Fruit fly (Drosophila melanogaster): ENCODE results near the gene PNUTS.

The PNUTS gene

DNA sequence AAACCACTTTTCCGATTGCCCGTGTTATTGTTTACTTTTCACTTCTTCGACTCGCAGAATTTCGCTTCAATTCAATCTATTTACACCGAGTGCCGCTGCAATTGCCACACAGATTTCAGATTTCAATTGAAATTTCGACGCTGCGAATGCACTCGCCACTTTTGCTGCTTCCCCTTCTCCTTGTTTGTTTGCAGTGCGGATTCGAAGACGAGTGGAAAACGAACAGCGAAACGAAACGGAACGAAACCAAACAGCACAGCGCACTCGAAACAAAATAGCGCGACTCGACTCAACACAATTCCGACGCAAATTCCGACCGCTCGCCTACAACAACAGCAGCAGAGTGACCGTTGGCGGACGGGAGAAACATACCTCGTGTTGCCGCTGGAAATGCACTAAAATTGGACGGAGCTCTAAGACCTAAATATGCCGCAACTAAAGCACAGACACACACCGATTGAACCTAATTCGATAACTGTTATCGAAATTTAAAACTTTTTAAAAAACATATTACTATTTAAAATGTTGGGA lies 19.5 kb upstream of the PNUTS start, which contains the start of gene drongo (continued):
- peak; percentile 45 for TF ChIP-seq Xbp1 (GFP tag; optimal IDR thresholded peaks at IDR 0.05)
- peak; percentile 59; the same call in 1 of the 3 replicates for TF ChIP-seq ken (GFP tag; IDR thresholded peaks at IDR 0.05)
- peak; percentile 4 for TF ChIP-seq CG4617 (GFP tag; optimal IDR thresholded peaks at IDR 0.05; ENCODE audit: borderline replicate concordance)
- TF ChIP-seq lov (optimal IDR thresholded peaks at IDR 0.05) = no peak
- 0 out of 3 replicates have a peak, but pooled peaks have one; percentile 11 for TF ChIP-seq lov (GFP tag; IDR thresholded peaks at IDR 0.05)
- TF ChIP-seq CG9437 (GFP tag; optimal IDR thresholded peaks at IDR 0.05) = peak; percentile 28
- TF ChIP-seq CG13624 (GFP tag; optimal IDR thresholded peaks at IDR 0.05) = peak; percentile 65
- peak; percentile 75 for TF ChIP-seq CG33213 (GFP tag; optimal IDR thresholded peaks at IDR 0.05)
- TF ChIP-seq CG1529 (GFP tag; optimal IDR thresholded peaks at IDR 0.05) = peak; percentile 16
- TF ChIP-seq CG9932 (GFP tag; IDR thresholded peaks at IDR 0.05) = peak; percentile 32; the same call in 1 of the 2 replicates
- TF ChIP-seq CG9727 (GFP tag; optimal IDR thresholded peaks at IDR 0.05) = no peak
- TF ChIP-seq Optix (GFP tag; IDR thresholded peaks at IDR 0.05) = no peak
- no peak for TF ChIP-seq B-H1 (GFP tag; IDR thresholded peaks at IDR 0.05)
- peak; percentile 15 for TF ChIP-seq CG2678 (tag; optimal IDR thresholded peaks at IDR 0.05)
- TF ChIP-seq E2f2 (GFP tag; IDR thresholded peaks at IDR 0.05) = peak; percentile 97
- no peak for TF ChIP-seq ind (GFP tag; optimal IDR thresholded peaks at IDR 0.05)
- no peak for TF ChIP-seq CG15696 (tag; optimal IDR thresholded peaks at IDR 0.05)
- TF ChIP-seq CG32532 (GFP tag; IDR thresholded peaks at IDR 0.05) = no peak
- TF ChIP-seq CG10979 (tag; optimal IDR thresholded peaks at IDR 0.05) = no peak
- peak; percentile 57 for TF ChIP-seq sug (tag; optimal IDR thresholded peaks at IDR 0.05)
- no peak for TF ChIP-seq eyg (GFP tag; optimal IDR thresholded peaks at IDR 0.05)
- TF ChIP-seq CG8765 (GFP tag; IDR thresholded peaks at IDR 0.05) = no peak
- no peak for TF ChIP-seq CG1647 (GFP tag; optimal IDR thresholded peaks at IDR 0.05)
- no peak for TF ChIP-seq Kr (GFP tag; optimal IDR thresholded peaks at IDR 0.05)
- TF ChIP-seq rib (GFP tag; IDR thresholded peaks at IDR 0.05) = peak; percentile 85
- peak; percentile 23 for TF ChIP-seq Fer3 (tag; optimal IDR thresholded peaks at IDR 0.05)
- peak; percentile 16 for TF ChIP-seq CG30403 (GFP tag; optimal IDR thresholded peaks at IDR 0.05)
- TF ChIP-seq emc (GFP tag; optimal IDR thresholded peaks at IDR 0.05) = no peak
- no peak for TF ChIP-seq Sox102F (GFP tag; optimal IDR thresholded peaks at IDR 0.05)
- no peak; the same call in 1 of the 2 replicates for TF ChIP-seq stc (GFP tag; IDR thresholded peaks at IDR 0.05)
- TF ChIP-seq BtbVII (GFP tag; optimal IDR thresholded peaks at IDR 0.05) = no peak
- TF ChIP-seq Abd-B (GFP tag; optimal IDR thresholded peaks at IDR 0.05) = no peak
- no peak for TF ChIP-seq CG14965 (GFP tag; optimal IDR thresholded peaks at IDR 0.05; ENCODE audit: borderline replicate concordance)
- TF ChIP-seq knrl (GFP tag; IDR thresholded peaks at IDR 0.05; ENCODE audit: partially characterized antibody) = peak; percentile 32; the same call in 1 of the 3 replicates
- TF ChIP-seq Nf-YB (GFP tag; optimal IDR thresholded peaks at IDR 0.05) = peak; percentile 1
- no peak for TF ChIP-seq Bdp1 (GFP tag; optimal IDR thresholded peaks at IDR 0.05)
- peak; percentile 9 for TF ChIP-seq ftz-f1 (GFP tag; optimal IDR thresholded peaks at IDR 0.05)
- TF ChIP-seq CG34224 (GFP tag; IDR thresholded peaks at IDR 0.05; ENCODE audit: partially characterized antibody) = peak; percentile 31; the same call in 2 of the 3 replicates
- TF ChIP-seq grn (GFP tag; optimal IDR thresholded peaks at IDR 0.05) = no peak
- no peak for TF ChIP-seq Usf (GFP tag; optimal IDR thresholded peaks at IDR 0.05)
- no peak for TF ChIP-seq CG3065 (GFP tag; optimal IDR thresholded peaks at IDR 0.05)
- TF ChIP-seq Taf1 (GFP tag; IDR thresholded peaks at IDR 0.05) = no peak
- no peak for TF ChIP-seq CG17612 (GFP tag; IDR thresholded peaks at IDR 0.05)
- no peak for TF ChIP-seq Chrac-16 (GFP tag; optimal IDR thresholded peaks at IDR 0.05)
- peak; percentile 50; the same call in 1 of the 3 replicates for TF ChIP-seq so (GFP tag; IDR thresholded peaks at IDR 0.05)
- peak; percentile 63 for TF ChIP-seq kni (GFP tag; optimal IDR thresholded peaks at IDR 0.05)
- peak; percentile 87 for TF ChIP-seq chinmo (GFP tag; IDR thresholded peaks at IDR 0.05; ENCODE audit: partially characterized antibody)
- peak; percentile 73; the same call in 1 of the 3 replicates for TF ChIP-seq CG2199 (GFP tag; IDR thresholded peaks at IDR 0.05)
- TF ChIP-seq sim (GFP tag; IDR thresholded peaks at IDR 0.05) = 0 out of 2 replicates have a peak, but pooled peaks have one; percentile 8
- TF ChIP-seq tll (GFP tag; optimal IDR thresholded peaks at IDR 0.05) = no peak

All from whole organism, embryonic.